Worm (Caenorhabditis elegans) whole organism, late embryonic: Measurements from ENCODE around the gene K06H7.2.

Experiments used
- F13H6.1 ChIP-seq: sonication (generic microtip); optimal IDR thresholded peaks from 2 replicates; lab custom pipeline; 2016; ENCODE audit warnings: missing genetic modification characterization, missing compliant biosample characterization
- ama-1 ChIP-seq: fragments of 150-350 bp; optimal IDR thresholded peaks from 2 replicates; lab custom pipeline; 2014
- ceh-6 ChIP-seq: fragments of 200-800 bp; sonication (Bioruptor generic); optimal IDR thresholded peaks from 2 replicates; lab custom pipeline; 2018; ENCODE audit warnings: mild to moderate bottlenecking, missing genetic modification characterization, missing compliant biosample characterization
- elt-2 ChIP-seq: sonication (generic microtip); optimal IDR thresholded peaks from 2 replicates; lab custom pipeline; 2016; ENCODE audit warnings: missing genetic modification reagents, missing genetic modification characterization, missing compliant biosample characterization
- nfya-1 ChIP-seq: sonication (generic microtip); optimal IDR thresholded peaks from 2 replicates; lab custom pipeline; 2017; ENCODE audit warnings: missing genetic modification characterization, mild to moderate bottlenecking, missing compliant biosample characterization, antibody characterized with exemption, moderate library complexity
- pha-4 ChIP-seq: fragments of 150-350 bp; optimal IDR thresholded peaks from 2 replicates; lab custom pipeline; 2018; ENCODE audit warnings: missing biosample characterization, missing genetic modification reagents, missing genetic modification characterization
- syd-9 ChIP-seq: sonication (generic microtip); optimal IDR thresholded peaks from 2 replicates; lab custom pipeline; 2016; ENCODE audit warnings: mild to moderate bottlenecking, missing genetic modification characterization, moderate library complexity, missing compliant biosample characterization
- tbx-2 ChIP-seq: sonication (generic microtip); optimal IDR thresholded peaks from 2 replicates; lab custom pipeline; 2016; ENCODE audit warnings: missing genetic modification characterization, missing compliant biosample characterization
- unc-3 ChIP-seq, 2 experiments: fragments of 200-800 bp in 1 of 2; sonication (Bioruptor generic) in 1 of 2; sonication (generic microtip) in 1 of 2; conservative IDR thresholded peaks in 1 of 2; optimal IDR thresholded peaks in 1 of 2; 2 replicates each; pipeline versions ENCODE4 v1.3.6 to Lab custom; 2016 to 2022; ENCODE audit warnings: missing compliant biosample characterization in 2 of 2, missing genetic modification characterization in 2 of 2, missing genetic modification reagents in 1 of 2
- zip-5 ChIP-seq: sonication (generic microtip); optimal IDR thresholded peaks from 2 replicates; lab custom pipeline; 2016; ENCODE audit warnings: missing genetic modification characterization, missing compliant biosample characterization

- no peak for TF ChIP-seq pha-4 (tag; lab: Kevin White, UChicago)
- peak; percentile 58 for TF ChIP-seq zip-5 (tag; lab: Kevin White, UChicago)
- TF ChIP-seq tbx-2 (tag; lab: Kevin White, UChicago) = peak; percentile 72
- peak; percentile 78 for TF ChIP-seq syd-9 (tag; lab: Kevin White, UChicago)
- peak; percentile 81 for TF ChIP-seq ceh-6 (GFP tag; lab: Kevin White, UChicago)
- TF ChIP-seq ama-1 (lab: Kevin White, UChicago) = no peak
- no peak for TF ChIP-seq F13H6.1 (tag; lab: Kevin White, UChicago)
- peak; percentile 62 for TF ChIP-seq nfya-1
- peak; percentile 70 for TF ChIP-seq elt-2
- TF ChIP-seq unc-3 (GFP tag; conservative IDR thresholded peaks at IDR 0.05; lab: Robert Waterston, UW) = no peak; the same call in 1 of the 2 replicates
- TF ChIP-seq unc-3 (tag; optimal IDR thresholded peaks at IDR 0.05; lab: Kevin White, UChicago) = peak; percentile 59
Observed at ce11 chrIII:8109459-8110057, 16.2 kb downstream of the K06H7.2 start.
